Fruit fly (Drosophila melanogaster) whole organism, pupa: ENCODE results near the gene daed.

Experiments used
- CG12605 ChIP-seq: fragments of 200-800 bp; sonication (Bioruptor generic); IDR thresholded peaks from 2 replicates; pipeline ENCODE4 v1.3.6; 2022; ENCODE audit warnings: missing biosample characterization, missing genetic modification characterization
- CG13204 ChIP-seq: fragments of 200-800 bp; sonication (Bioruptor generic); optimal IDR thresholded peaks from 2 replicates; lab custom pipeline; 2018; ENCODE audit warnings: missing biosample characterization, mild to moderate bottlenecking, missing genetic modification characterization, moderate library complexity
- CG17806 ChIP-seq: fragments of 200-800 bp; sonication (Bioruptor generic); optimal IDR thresholded peaks from 2 replicates; lab custom pipeline; 2018; ENCODE audit warnings: missing biosample characterization, mild to moderate bottlenecking, missing genetic modification characterization, moderate library complexity
- CG32121 ChIP-seq: fragments of 200-800 bp; sonication (Bioruptor generic); IDR thresholded peaks from 2 replicates; pipeline ENCODE4 v1.3.6; 2022; ENCODE audit warnings: missing biosample characterization, missing genetic modification characterization
- CG4496 ChIP-seq: fragments of 200-800 bp; sonication (Bioruptor generic); IDR thresholded peaks from 3 replicates; pipeline ENCODE4 v1.3.6; 2022; ENCODE audit warnings: missing biosample characterization, missing genetic modification characterization
- CG8159 ChIP-seq: fragments of 200-800 bp; sonication (Bioruptor generic); optimal IDR thresholded peaks from 3 replicates; lab custom pipeline; 2018; ENCODE audit warnings: missing biosample characterization, mild to moderate bottlenecking, missing genetic modification characterization, moderate library complexity
- CG8301 ChIP-seq: fragments of 200-800 bp; sonication (Bioruptor generic); optimal IDR thresholded peaks from 2 replicates; lab custom pipeline; 2018; ENCODE audit warnings: missing biosample characterization, mild to moderate bottlenecking, missing genetic modification characterization
- D1 ChIP-seq: fragments of 200-800 bp; sonication (Bioruptor generic); optimal IDR thresholded peaks from 2 replicates; lab custom pipeline; 2018; ENCODE audit warnings: missing biosample characterization, mild to moderate bottlenecking, missing genetic modification characterization, moderate library complexity
- Pif1A ChIP-seq: fragments of 200-800 bp; sonication (Bioruptor generic); optimal IDR thresholded peaks from 3 replicates; lab custom pipeline; 2016; ENCODE audit warnings: missing biosample characterization, missing genetic modification characterization
- Snoo ChIP-seq: fragments of 200-800 bp; sonication (Bioruptor generic); optimal IDR thresholded peaks from 3 replicates; lab custom pipeline; 2017; ENCODE audit warnings: missing biosample characterization, mild to moderate bottlenecking, missing genetic modification characterization, inconsistent platforms

- no peak for TF ChIP-seq CG12605 (GFP tag; lab: Robert Waterston, UW)
- no peak for TF ChIP-seq CG8301 (tag; lab: Kevin White, UChicago)
- TF ChIP-seq CG32121 (GFP tag; lab: Robert Waterston, UW) = no peak
- TF ChIP-seq CG13204 (GFP tag; lab: Kevin White, UChicago) = no peak
- no peak for TF ChIP-seq Pif1A (GFP tag; lab: Kevin White, UChicago)
- TF ChIP-seq CG4496 (GFP tag; lab: Robert Waterston, UW) = no peak
- no peak for TF ChIP-seq CG8159 (tag; lab: Kevin White, UChicago)
- TF ChIP-seq D1 (tag; lab: Kevin White, UChicago) = no peak
- TF ChIP-seq CG17806 (tag; lab: Kevin White, UChicago) = no peak
- TF ChIP-seq Snoo (tag; lab: Kevin White, UChicago) = no peak
Observed at dm6 chr2L:2251175-2251574, 35.1 kb upstream of the daed start, which contains the start of gene Ser12.
